Fruit fly (Drosophila melanogaster): Measurements from ENCODE around the gene CG33995.

- TF ChIP-seq CG17829 (tag; optimal IDR thresholded peaks at IDR 0.05) (no peak), slp2 (GFP tag; optimal IDR thresholded peaks at IDR 0.05) (no peak), CG4404 (GFP tag; IDR thresholded peaks at IDR 0.05) (no peak), slbo (GFP tag; IDR thresholded peaks at IDR 0.05) (no peak), otp (GFP tag; IDR thresholded peaks at IDR 0.05) (no peak), CG6765 (GFP tag; optimal IDR thresholded peaks at IDR 0.05) (no peak), Ravus (GFP tag; IDR thresholded peaks at IDR 0.05) (no peak), CG17912 (GFP tag; optimal IDR thresholded peaks at IDR 0.05) (no peak), oc (tag; optimal IDR thresholded peaks at IDR 0.05) (no peak), CG8944 (GFP tag; optimal IDR thresholded peaks at IDR 0.05) (no peak), GATAe (GFP tag; conservative IDR thresholded peaks at IDR 0.05) (no peak), tup (GFP tag; optimal IDR thresholded peaks at IDR 0.05) (no peak), CG32772 (GFP tag; IDR thresholded peaks at IDR 0.05) (no peak)
These were observed 6.9 kb downstream of the CG33995 start for dm6 chr2L:5049974-5050373.

Measured in whole organism, embryonic.